Worm (Caenorhabditis elegans) whole organism, L4/young adult: ENCODE data around the gene C25E10.8.

ENCODE experiments used
- W03F9.2 ChIP-seq: fragments of 150-350 bp; optimal IDR thresholded peaks from 2 replicates; lab custom pipeline; 2014; ENCODE audit warnings: missing biosample characterization, missing genetic modification characterization
- dao-5 ChIP-seq: sonication (generic microtip); optimal IDR thresholded peaks from 2 replicates; lab custom pipeline; 2016; ENCODE audit warnings: missing genotype, missing genetic modification characterization, moderate library complexity, missing compliant biosample characterization
- him-1 ChIP-seq: sonication (generic microtip); optimal IDR thresholded peaks from 2 replicates; lab custom pipeline; 2016; ENCODE audit warnings: missing genotype, missing genetic modification reagents, missing genetic modification characterization, missing compliant biosample characterization

- no peak for TF ChIP-seq him-1
- TF ChIP-seq dao-5 (tag; lab: Kevin White, UChicago) = no peak
- no peak for TF ChIP-seq W03F9.2
Measured at ce11 chrV:9053969-9054368, at the start of gene C25E10.8.
